Worm (Caenorhabditis elegans) whole organism, L4/young adult: ENCODE data around the gene C12D8.21.

Experiments used
- W03F9.2 ChIP-seq: fragments of 150-350 bp; optimal IDR thresholded peaks from 2 replicates; lab custom pipeline; 2014; ENCODE audit warnings: missing biosample characterization, missing genetic modification characterization
- dao-5 ChIP-seq: sonication (generic microtip); optimal IDR thresholded peaks from 2 replicates; lab custom pipeline; 2016; ENCODE audit warnings: missing genotype, missing genetic modification characterization, moderate library complexity, missing compliant biosample characterization
- him-1 ChIP-seq: sonication (generic microtip); optimal IDR thresholded peaks from 2 replicates; lab custom pipeline; 2016; ENCODE audit warnings: missing genotype, missing genetic modification reagents, missing genetic modification characterization, missing compliant biosample characterization

The C12D8.21 gene

ce11 chrV:10238665-10239064 is 2.3 kb downstream of the C12D8.21 start, which contains the start of gene fubl-1:
Gene fubl-1 (minus strand): TSS chrV:10238866.
- TF ChIP-seq W03F9.2: no peak
- no peak for TF ChIP-seq dao-5 (tag; lab: Kevin White, UChicago)

ce11 chrV:10237959-10238444 is 3.0 kb downstream of the C12D8.21 start:
- TF ChIP-seq W03F9.2 (no peak), dao-5 (tag; lab: Kevin White, UChicago) (no peak), him-1 (tag; lab: Kevin White, UChicago) (no peak)

ce11 chrV:10237171-10237570 is 3.8 kb downstream of the C12D8.21 start:
- TF ChIP-seq him-1 (tag; lab: Kevin White, UChicago) (no peak), W03F9.2 (no peak), dao-5 (tag; lab: Kevin White, UChicago) (no peak)

ce11 chrV:10233330-10233729 is 7.7 kb downstream of the C12D8.21 start, which contains the start of gene str-182:
Gene str-182 (minus strand): TSS chrV:10233430.
- TF ChIP-seq dao-5 (tag; lab: Kevin White, UChicago) (no peak), him-1 (tag; lab: Kevin White, UChicago) (no peak), W03F9.2 (no peak)

DNA sequence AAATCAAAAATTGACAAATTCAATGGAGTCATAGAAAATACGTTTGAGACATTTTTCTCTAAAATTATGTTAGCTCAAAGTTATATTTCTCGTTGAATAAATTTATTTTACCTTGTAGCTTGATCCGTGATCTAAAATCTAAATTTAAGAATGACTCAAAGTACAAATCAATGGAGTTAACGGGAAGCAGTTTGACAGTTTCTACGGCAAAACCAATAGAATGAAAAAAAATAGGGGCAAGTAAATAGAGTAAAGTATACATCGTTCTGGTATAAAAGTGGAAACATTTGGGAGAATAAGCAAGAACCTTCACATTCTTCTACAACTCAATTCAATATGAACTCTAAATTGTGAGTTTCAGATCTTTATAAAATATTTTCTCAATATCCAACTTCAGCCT is 10.1 kb downstream of the C12D8.21 start, which contains the start of gene fipr-6:
Gene fipr-6 (plus strand): TSS at position 301 of the 400 bp plus-strand sequence.
- TF ChIP-seq dao-5 (tag; lab: Kevin White, UChicago): no peak
- TF ChIP-seq him-1 (tag; lab: Kevin White, UChicago): no peak
- TF ChIP-seq W03F9.2: no peak

ce11 chrV:10229222-10229879 is 11.6 kb downstream of the C12D8.21 start, which contains the start of the genes pyt-1 and fipr-7:
Gene pyt-1 (minus strand): TSS chrV:10229322.
Gene fipr-7 (plus strand): TSS chrV:10229829.
- TF ChIP-seq him-1 (tag; lab: Kevin White, UChicago) (no peak), W03F9.2 (no peak), dao-5 (tag; lab: Kevin White, UChicago) (no peak)

ce11 chrV:10228360-10228759 is 12.6 kb downstream of the C12D8.21 start, which contains the start of gene fipr-4:
Gene fipr-4 (minus strand): TSS chrV:10228460.
- TF ChIP-seq W03F9.2 (no peak), dao-5 (tag; lab: Kevin White, UChicago) (no peak), him-1 (tag; lab: Kevin White, UChicago) (no peak)

DNA sequence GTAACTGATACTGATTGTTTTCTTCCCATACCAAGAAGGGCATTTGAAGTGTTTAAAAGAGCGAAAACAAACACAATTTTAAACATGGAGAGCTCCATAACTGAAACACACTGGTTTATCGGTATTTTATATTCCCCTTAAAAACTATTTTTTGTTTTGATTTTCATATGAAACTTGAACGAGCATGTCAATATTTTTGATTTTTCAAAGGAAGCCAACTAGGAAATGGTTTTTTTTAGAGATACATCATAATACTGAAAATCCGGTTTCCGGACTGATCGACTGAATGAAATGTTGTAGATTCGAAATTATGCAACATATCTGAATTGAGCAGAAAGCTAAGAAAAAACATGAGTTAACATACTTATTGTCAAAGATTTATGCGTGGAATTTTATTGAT is 13.7 kb downstream of the C12D8.21 start, which contains the start of gene ttr-19:
Gene ttr-19 (minus strand): TSS at position 101 of the 400 bp plus-strand sequence.
- no peak for TF ChIP-seq W03F9.2

DNA sequence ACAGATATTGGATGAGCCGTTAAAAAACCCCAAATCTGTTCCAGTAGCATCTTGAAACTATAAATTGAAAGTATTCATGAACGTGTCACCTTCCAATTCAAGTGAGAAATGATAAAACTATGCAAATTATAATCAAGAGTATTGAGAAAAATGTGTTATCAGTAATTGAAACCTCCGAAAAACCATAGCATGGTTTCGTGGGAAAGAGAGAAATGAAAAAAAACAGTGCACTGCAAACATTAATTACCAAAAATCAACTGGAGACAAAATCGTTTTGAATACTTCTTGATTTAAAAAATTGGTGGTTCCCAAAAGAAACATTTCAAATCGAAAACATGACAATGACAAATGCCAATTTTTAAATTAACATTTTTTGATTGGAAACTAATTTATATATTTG is 15.4 kb downstream of the C12D8.21 start, which contains the start of gene daf-36:
Gene daf-36 (minus strand): TSS at position 101 of the 400 bp plus-strand sequence.
- no peak for TF ChIP-seq W03F9.2

- TF ChIP-seq W03F9.2 (no peak), dao-5 (tag; lab: Kevin White, UChicago) (no peak), him-1 (tag; lab: Kevin White, UChicago) (no peak)
Observed at ce11 chrV:10224619-10225018, 16.4 kb downstream of the C12D8.21 start.

DNA sequence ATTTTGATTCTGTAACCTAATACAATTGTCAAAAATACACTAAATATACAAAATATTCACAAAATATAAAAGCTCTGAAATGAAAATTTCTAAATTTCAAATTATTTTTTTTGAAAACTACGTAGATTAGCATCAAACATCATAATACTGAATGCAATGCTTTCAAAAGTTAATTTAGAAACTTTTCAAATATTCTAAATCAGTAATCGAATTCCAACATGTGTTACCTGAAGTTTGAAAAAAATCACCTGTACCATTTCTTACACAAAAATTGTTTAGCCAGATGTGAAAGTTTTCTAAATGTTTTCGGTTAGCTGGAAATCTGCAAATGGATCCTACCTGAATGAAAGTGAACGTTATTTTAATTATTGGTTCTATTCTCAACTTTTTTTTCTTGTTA is 19.0 kb downstream of the C12D8.21 start, which contains the start of gene C12D8.20:
Gene C12D8.20 (plus strand): TSS at position 301 of the 400 bp plus-strand sequence.
- TF ChIP-seq dao-5 (tag; lab: Kevin White, UChicago): no peak
- TF ChIP-seq W03F9.2: no peak
- TF ChIP-seq him-1 (tag; lab: Kevin White, UChicago): no peak

DNA sequence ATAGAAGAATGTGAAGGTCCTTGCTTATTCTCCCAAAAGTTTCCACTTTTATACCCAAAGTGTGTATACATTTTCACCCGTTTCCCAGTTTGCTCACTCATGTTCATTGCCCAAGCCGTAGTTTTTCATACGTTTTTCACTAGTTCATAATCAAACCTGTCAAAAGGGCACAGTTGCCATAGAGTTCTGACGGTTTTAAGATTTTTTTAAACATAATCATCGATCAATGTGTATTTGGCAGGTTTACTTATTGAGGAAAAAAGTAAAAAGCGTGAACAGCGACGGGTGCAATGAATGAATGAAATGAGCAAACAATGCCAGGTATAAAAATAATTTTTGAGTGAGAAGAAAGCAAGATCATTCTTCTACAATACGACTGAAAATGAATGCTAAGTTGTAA is 19.7 kb downstream of the C12D8.21 start, which contains the start of the genes fipr-5 and fipr-9:
Gene fipr-5 (minus strand): TSS at position 101 of the 400 bp plus-strand sequence.
Gene fipr-9 (plus strand): TSS at position 346 of the 400 bp plus-strand sequence.
- no peak for TF ChIP-seq him-1 (tag; lab: Kevin White, UChicago)
- no peak for TF ChIP-seq dao-5 (tag; lab: Kevin White, UChicago)
- TF ChIP-seq W03F9.2: no peak

- TF ChIP-seq dao-5 (tag; lab: Kevin White, UChicago): no peak
- TF ChIP-seq him-1 (tag; lab: Kevin White, UChicago): no peak
- TF ChIP-seq W03F9.2: no peak
Observed at ce11 chrV:10220605-10221004, 20.4 kb downstream of the C12D8.21 start, which contains the start of gene C12D8.13. Gene C12D8.13 (minus strand): TSS chrV:10220705.

- no peak for TF ChIP-seq W03F9.2
- no peak for TF ChIP-seq him-1 (tag; lab: Kevin White, UChicago)
- TF ChIP-seq dao-5 (tag; lab: Kevin White, UChicago): no peak
Observed at ce11 chrV:10216724-10217123, 24.3 kb downstream of the C12D8.21 start, which contains the start of gene ZK856.14. Gene ZK856.14 (plus strand): TSS chrV:10217024.
